Fruit fly (Drosophila melanogaster) S2 (cell line): Measurements from ENCODE around the gene Mrgn1.

Source experiments
- CG8478 ChIP-seq: fragments of >200 bp; optimal IDR thresholded peaks from 2 replicates; lab custom pipeline; 2018
- CTCF ChIP-seq, 2 experiments: fragments of >200 bp; optimal IDR thresholded peaks; 2 replicates each; lab custom pipeline; 2018

- TF ChIP-seq CG8478 (no peak), CTCF (optimal IDR thresholded peaks at IDR 0.05; lab: Kevin White, UChicago) (no peak)
Observed at dm6 chrX:13770768-13771167, 49.0 kb upstream of the Mrgn1 start.
